Fruit fly (Drosophila melanogaster): ENCODE data around the gene Smg5.

The Smg5 gene

DNA sequence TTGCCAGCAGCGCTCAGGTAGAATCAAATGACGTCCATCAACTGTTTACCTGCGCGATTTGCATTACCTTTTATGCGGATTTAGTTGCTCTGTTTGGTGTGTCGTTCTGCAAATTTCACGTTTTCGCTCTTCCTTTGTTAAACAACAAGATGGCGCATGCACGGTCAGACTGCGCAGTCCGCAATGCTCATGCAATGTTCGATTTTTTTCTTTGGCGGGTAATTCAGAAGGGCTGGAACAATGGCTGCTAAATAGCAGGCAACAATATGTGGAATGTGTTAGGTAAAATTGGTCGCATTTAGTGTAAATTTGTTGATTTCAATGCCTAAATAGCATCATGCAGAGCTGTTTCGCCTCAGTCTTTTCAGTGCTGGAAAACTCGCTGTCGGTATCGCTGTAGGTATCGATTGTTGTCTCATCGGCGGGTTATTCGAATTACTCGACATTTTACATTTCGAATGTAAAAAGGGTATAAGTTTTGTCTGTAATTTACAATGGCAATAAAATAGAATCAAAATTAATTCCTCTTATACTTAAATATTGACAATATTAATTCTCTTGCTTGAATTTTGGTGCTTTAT, at the start of gene Smg5 (continued):
- TF ChIP-seq CTCF (GFP tag; optimal IDR thresholded peaks at IDR 0.05): peak; percentile 42
- TF ChIP-seq CG10431 (GFP tag; optimal IDR thresholded peaks at IDR 0.05): peak; percentile 24
- no peak for TF ChIP-seq fd102C (GFP tag; optimal IDR thresholded peaks at IDR 0.05)
- TF ChIP-seq shn (GFP tag; optimal IDR thresholded peaks at IDR 0.05): peak; percentile 99
- TF ChIP-seq oc (tag; optimal IDR thresholded peaks at IDR 0.05): no peak
- TF ChIP-seq ap (GFP tag; IDR thresholded peaks at IDR 0.05): peak; percentile 89
- TF ChIP-seq Hsf (GFP tag; optimal IDR thresholded peaks at IDR 0.05): peak; percentile 98
- TF ChIP-seq Bgb (GFP tag; IDR thresholded peaks at IDR 0.05; ENCODE audit: partially characterized antibody): peak; percentile 95
- no peak for TF ChIP-seq Hr39 (optimal IDR thresholded peaks at IDR 0.05)
- peak; percentile 76 for TF ChIP-seq CG10147 (GFP tag; optimal IDR thresholded peaks at IDR 0.05)
- TF ChIP-seq Mrtf (GFP tag; IDR thresholded peaks at IDR 0.05): peak; percentile 97
- peak; percentile 97 for TF ChIP-seq Oaz (GFP tag; IDR thresholded peaks at IDR 0.05)
- peak; percentile 75 for TF ChIP-seq CG8388 (GFP tag; optimal IDR thresholded peaks at IDR 0.05)
- peak; percentile 89 for TF ChIP-seq en (GFP tag; optimal IDR thresholded peaks at IDR 0.05)
- peak; percentile 36 for TF ChIP-seq Sry-β (GFP tag; optimal IDR thresholded peaks at IDR 0.05)
- TF ChIP-seq CG14050 (GFP tag; IDR thresholded peaks at IDR 0.05): peak; percentile 94
- peak; percentile 7 for TF ChIP-seq exex (tag; optimal IDR thresholded peaks at IDR 0.05)
- peak; percentile 96 for TF ChIP-seq CG33213 (GFP tag; optimal IDR thresholded peaks at IDR 0.05)
- TF ChIP-seq Opbp (GFP tag; IDR thresholded peaks at IDR 0.05; ENCODE audit: partially characterized antibody): peak; percentile 97
- TF ChIP-seq chif (GFP tag; optimal IDR thresholded peaks at IDR 0.05): peak; percentile 96
- peak; percentile 80 for TF ChIP-seq CG15269 (tag; optimal IDR thresholded peaks at IDR 0.05)
- no peak for TF ChIP-seq tio (GFP tag; optimal IDR thresholded peaks at IDR 0.05)
- peak; percentile 97 for TF ChIP-seq Aef1 (GFP tag; IDR thresholded peaks at IDR 0.05)
- TF ChIP-seq sens (GFP tag): peak; percentile 97
- TF ChIP-seq CG42726 (GFP tag; IDR thresholded peaks at IDR 0.05; ENCODE audit: partially characterized antibody): peak; percentile 92
- TF ChIP-seq ttk (GFP tag; IDR thresholded peaks at IDR 0.05): peak; percentile 95
- TF ChIP-seq CG8924 (tag; optimal IDR thresholded peaks at IDR 0.05): peak; percentile 92
- peak; percentile 71 for TF ChIP-seq NK7.1 (GFP tag; optimal IDR thresholded peaks at IDR 0.05)
- TF ChIP-seq CG3847 (GFP tag; IDR thresholded peaks at IDR 0.05): peak; percentile 99
- TF ChIP-seq maf-S (GFP tag; optimal IDR thresholded peaks at IDR 0.05): peak; percentile 95
- TF ChIP-seq D19B (GFP tag; optimal IDR thresholded peaks at IDR 0.05): no peak
- peak; percentile 60; the same call in 1 of the 2 replicates for TF ChIP-seq ham (GFP tag; IDR thresholded peaks at IDR 0.05)
- TF ChIP-seq stc (GFP tag; IDR thresholded peaks at IDR 0.05): peak; percentile 88
- peak; percentile 78 for TF ChIP-seq Fer1 (GFP tag; optimal IDR thresholded peaks at IDR 0.05)
- TF ChIP-seq Ssrp (tag; optimal IDR thresholded peaks at IDR 0.05): peak; percentile 99
- peak; percentile 20 for TF ChIP-seq CG6683 (GFP tag; optimal IDR thresholded peaks at IDR 0.05)
- peak; percentile 74 for TF ChIP-seq CG18599 (GFP tag; optimal IDR thresholded peaks at IDR 0.05)
- TF ChIP-seq CG4360 (GFP tag; IDR thresholded peaks at IDR 0.05): no peak
- peak; percentile 90 for TF ChIP-seq Myb (GFP tag; optimal IDR thresholded peaks at IDR 0.05)
- no peak for TF ChIP-seq yki (optimal IDR thresholded peaks at IDR 0.05)
- TF ChIP-seq CrebB (tag; optimal IDR thresholded peaks at IDR 0.05): peak; percentile 51
- TF ChIP-seq CG7839 (tag; optimal IDR thresholded peaks at IDR 0.05): peak; percentile 79
- peak; percentile 94 for TF ChIP-seq CG5953 (GFP tag; IDR thresholded peaks at IDR 0.05)
- TF ChIP-seq gce (GFP tag; IDR thresholded peaks at IDR 0.05): peak; percentile 83
- TF ChIP-seq CG30431 (GFP tag; optimal IDR thresholded peaks at IDR 0.05): peak; percentile 89
- TF ChIP-seq mam (GFP tag; optimal IDR thresholded peaks at IDR 0.05): peak; percentile 94
- peak; percentile 97 for TF ChIP-seq CG7786 (GFP tag; optimal IDR thresholded peaks at IDR 0.05)
- TF ChIP-seq zf30C (GFP tag; optimal IDR thresholded peaks at IDR 0.05): peak; percentile 12
- peak; percentile 90 for TF ChIP-seq CG2116 (GFP tag; optimal IDR thresholded peaks at IDR 0.05)
- peak; percentile 89 for TF ChIP-seq CG17912 (GFP tag; optimal IDR thresholded peaks at IDR 0.05)
- TF ChIP-seq CG32767 (GFP tag; IDR thresholded peaks at IDR 0.05): peak; percentile 92
- peak; percentile 86 for TF ChIP-seq GATAe (GFP tag; conservative IDR thresholded peaks at IDR 0.05)

All from whole organism, embryonic.